Worm (Caenorhabditis elegans) whole organism, L4 larva: Measurements from ENCODE around the gene F26F4.5.

ENCODE experiments used
- D1046.2 ChIP-seq: fragments of 200-800 bp; sonication (Bioruptor generic); IDR thresholded peaks from 2 replicates; pipeline ENCODE4 v1.3.6; 2022; ENCODE audit warnings: missing genetic modification characterization, missing compliant biosample characterization
- F10B5.3 ChIP-seq: sonication (generic microtip); optimal IDR thresholded peaks from 2 replicates; lab custom pipeline; 2016; ENCODE audit warnings: mild to moderate bottlenecking, missing genetic modification characterization, missing compliant biosample characterization
- F37D6.2 ChIP-seq: sonication (generic microtip); optimal IDR thresholded peaks from 2 replicates; lab custom pipeline; 2016; ENCODE audit warnings: mild to moderate bottlenecking, missing genetic modification characterization, missing compliant biosample characterization
- F49E8.2 ChIP-seq: sonication (generic microtip); optimal IDR thresholded peaks from 2 replicates; lab custom pipeline; 2016; ENCODE audit warnings: missing compliant biosample characterization, mild to moderate bottlenecking, missing genetic modification characterization, borderline replicate concordance
- R02D3.7 ChIP-seq: fragments of 150-350 bp; sonication (generic microtip); optimal IDR thresholded peaks from 3 replicates; lab custom pipeline; 2014; ENCODE audit warnings: missing biosample characterization, missing genetic modification characterization
- Y48G9A.11 ChIP-seq: fragments of 200-800 bp; sonication (Bioruptor generic); IDR thresholded peaks from 2 replicates; pipeline ENCODE4 v1.3.6; 2022; ENCODE audit warnings: missing genetic modification reagents, missing genetic modification characterization, missing compliant biosample characterization
- Y75B8A.6 ChIP-seq: fragments of 200-800 bp; sonication (Bioruptor generic); IDR thresholded peaks from 2 replicates; pipeline ENCODE4 v1.3.6; 2022; ENCODE audit warnings: missing genetic modification reagents, missing genetic modification characterization, missing compliant biosample characterization
- aly-2 ChIP-seq: sonication (generic microtip); optimal IDR thresholded peaks from 2 replicates; lab custom pipeline; 2018; ENCODE audit warnings: missing biosample characterization, missing genetic modification characterization
- arid-1 ChIP-seq: fragments of 200-800 bp; sonication (Bioruptor generic); conservative IDR thresholded peaks from 2 replicates; pipeline ENCODE4 v1.3.6; 2022; ENCODE audit warnings: missing genetic modification reagents, missing genetic modification characterization, missing compliant biosample characterization
- ceh-28 ChIP-seq: fragments of 150-350 bp; optimal IDR thresholded peaks from 2 replicates; lab custom pipeline; 2014; ENCODE audit warnings: missing biosample characterization, missing genetic modification reagents, missing genetic modification characterization
- ceh-82 ChIP-seq: sonication (generic microtip); optimal IDR thresholded peaks from 2 replicates; lab custom pipeline; 2017; ENCODE audit warnings: missing biosample characterization, missing genetic modification characterization
- cey-2 ChIP-seq: sonication (generic microtip); optimal IDR thresholded peaks from 3 replicates; lab custom pipeline; 2017; ENCODE audit warnings: missing genetic modification characterization, mild to moderate bottlenecking, missing compliant biosample characterization, antibody characterized with exemption, borderline replicate concordance; ENCODE audit not compliant: insufficient read depth
- daf-8 ChIP-seq: fragments of 200-800 bp; sonication (Bioruptor generic); IDR thresholded peaks from 2 replicates; pipeline ENCODE4 v1.3.6; 2022; ENCODE audit warnings: missing genetic modification characterization, missing compliant biosample characterization
- gei-8 ChIP-seq: fragments of 200-800 bp; sonication (Bioruptor generic); optimal IDR thresholded peaks from 2 replicates; lab custom pipeline; 2018; ENCODE audit warnings: mild to moderate bottlenecking, missing genetic modification characterization, missing compliant biosample characterization
- hif-1 ChIP-seq, 2 experiments: sonication (generic microtip); optimal IDR thresholded peaks; 2 replicates each; lab custom pipeline; 2016 to 2017; ENCODE audit warnings: missing compliant biosample characterization in 2 of 2, missing genetic modification characterization in 2 of 2, missing genetic modification reagents in 2 of 2, missing genotype in 2 of 2, mild to moderate bottlenecking in 1 of 2
- hlh-11 ChIP-seq: fragments of 200-800 bp; sonication (Bioruptor generic); optimal IDR thresholded peaks from 2 replicates; lab custom pipeline; 2018; ENCODE audit warnings: mild to moderate bottlenecking, missing genetic modification characterization, missing compliant biosample characterization
- hlh-30 ChIP-seq: sonication (generic microtip); optimal IDR thresholded peaks from 2 replicates; lab custom pipeline; 2017; ENCODE audit warnings: antibody characterized with exemption, mild to moderate bottlenecking, missing genetic modification characterization, missing compliant biosample characterization; ENCODE audit not compliant: insufficient read depth
- lim-7 ChIP-seq: fragments of 200-800 bp; sonication (Bioruptor generic); IDR thresholded peaks from 2 replicates; pipeline ENCODE4 v1.3.6; 2022; ENCODE audit warnings: missing genetic modification characterization, missing compliant biosample characterization
- lin-1 ChIP-seq: fragments of 200-800 bp; sonication (Bioruptor generic); IDR thresholded peaks from 2 replicates; pipeline ENCODE4 v1.3.6; 2022; ENCODE audit warnings: missing genetic modification reagents, missing genetic modification characterization, missing compliant biosample characterization
- lin-15B ChIP-seq: fragments of 150-350 bp; sonication (generic microtip); optimal IDR thresholded peaks from 3 replicates; lab custom pipeline; 2014; ENCODE audit warnings: missing biosample characterization, missing genetic modification characterization
- madf-9 ChIP-seq: fragments of 200-800 bp; sonication (Bioruptor generic); conservative IDR thresholded peaks from 2 replicates; pipeline ENCODE4 v1.3.6; 2022; ENCODE audit warnings: missing genetic modification reagents, missing genetic modification characterization, missing compliant biosample characterization
- mdl-1 ChIP-seq, 2 experiments: fragments of 150-350 bp in 1 of 2; sonication (generic microtip) in 1 of 2; optimal IDR thresholded peaks; 2 replicates each; lab custom pipeline; 2014 to 2017; ENCODE audit warnings: missing biosample characterization in 2 of 2, missing genetic modification characterization in 2 of 2
- mdt-29 ChIP-seq: fragments of 200-800 bp; sonication (Bioruptor generic); IDR thresholded peaks from 2 replicates; pipeline ENCODE4 v1.3.6; 2022; ENCODE audit warnings: missing genetic modification reagents, missing genetic modification characterization, missing compliant biosample characterization
- mep-1 ChIP-seq: fragments of 150-350 bp; sonication (generic microtip); optimal IDR thresholded peaks from 3 replicates; lab custom pipeline; 2014; ENCODE audit warnings: missing biosample characterization, missing genetic modification characterization
- mes-2 ChIP-seq: sonication (generic microtip); optimal IDR thresholded peaks from 2 replicates; lab custom pipeline; 2016; ENCODE audit warnings: missing genotype, mild to moderate bottlenecking, missing genetic modification characterization, missing compliant biosample characterization; ENCODE audit not compliant: poor library complexity, severe bottlenecking
- nhr-102 ChIP-seq: sonication (generic microtip); optimal IDR thresholded peaks from 2 replicates; lab custom pipeline; 2016; ENCODE audit warnings: mild to moderate bottlenecking, missing genetic modification characterization, moderate library complexity, missing compliant biosample characterization
- nhr-28 ChIP-seq: fragments of 150-350 bp; optimal IDR thresholded peaks from 2 replicates; lab custom pipeline; 2014; ENCODE audit warnings: missing biosample characterization, missing genetic modification characterization
- php-3 ChIP-seq: fragments of 200-800 bp; sonication (Bioruptor generic); IDR thresholded peaks from 2 replicates; pipeline ENCODE4 v1.3.6; 2022; ENCODE audit warnings: missing genetic modification reagents, missing genetic modification characterization, missing compliant biosample characterization
- pqm-1 ChIP-seq: sonication (generic microtip); optimal IDR thresholded peaks from 2 replicates; lab custom pipeline; 2017; ENCODE audit warnings: missing biosample characterization, missing genetic modification characterization
- snpc-1.2 ChIP-seq: fragments of 200-800 bp; sonication (Bioruptor generic); IDR thresholded peaks from 2 replicates; pipeline ENCODE4 v1.3.6; 2022; ENCODE audit warnings: missing genetic modification reagents, missing genetic modification characterization, missing compliant biosample characterization
- snpc-4 ChIP-seq: fragments of 150-350 bp; optimal IDR thresholded peaks from 2 replicates; lab custom pipeline; 2014; ENCODE audit warnings: missing biosample characterization, missing genetic modification characterization
- tra-1 ChIP-seq: fragments of 200-800 bp; sonication (Bioruptor generic); IDR thresholded peaks from 2 replicates; pipeline ENCODE4 v1.3.6; 2022; ENCODE audit warnings: missing genetic modification reagents, missing genetic modification characterization, missing compliant biosample characterization
- unc-130 ChIP-seq: sonication (generic microtip); optimal IDR thresholded peaks from 2 replicates; lab custom pipeline; 2016; ENCODE audit warnings: missing genetic modification reagents, missing genetic modification characterization, missing compliant biosample characterization
- unc-62 ChIP-seq, 3 experiments: fragments of 150-350 bp in 1 of 3; sonication (generic microtip); optimal IDR thresholded peaks in 2 of 3; peaks in 1 of 3; 1 replicate in 1 of 3; 2 replicates in 2 of 3; lab custom pipeline; 2014 to 2017; ENCODE audit warnings: missing biosample characterization in 3 of 3, missing genetic modification characterization in 3 of 3, missing genetic modification reagents in 3 of 3, missing genotype in 1 of 3
- zag-1 ChIP-seq: fragments of 150-350 bp; optimal IDR thresholded peaks from 2 replicates; lab custom pipeline; 2014; ENCODE audit warnings: missing biosample characterization, missing genetic modification characterization
- zfp-3 ChIP-seq: fragments of 200-800 bp; sonication (Bioruptor generic); conservative IDR thresholded peaks from 2 replicates; pipeline ENCODE4 v1.3.6; 2022; ENCODE audit warnings: missing genetic modification reagents, missing genetic modification characterization, missing compliant biosample characterization
- zip-11 ChIP-seq: fragments of 200-800 bp; sonication (Bioruptor generic); IDR thresholded peaks from 2 replicates; pipeline ENCODE4 v1.3.6; 2022; ENCODE audit warnings: missing genetic modification characterization, missing compliant biosample characterization
- ztf-11 ChIP-seq: fragments of 150-350 bp; optimal IDR thresholded peaks from 2 replicates; lab custom pipeline; 2014; ENCODE audit warnings: missing biosample characterization, missing genetic modification characterization

Gene F26F4.5

ce11 chrIII:4863127-4863526 is 27.9 kb downstream of the F26F4.5 start, which contains the start of gene coq-8:
TSS of gene coq-8 (plus strand) at chrIII:4863427.
- TF ChIP-seq F49E8.2 (tag; lab: Kevin White, UChicago): no peak
- TF ChIP-seq madf-9 (GFP tag; lab: Robert Waterston, UW): no peak
- TF ChIP-seq hlh-11 (tag; lab: Kevin White, UChicago): no peak
- TF ChIP-seq lim-7 (GFP tag; lab: Robert Waterston, UW): no peak
- no peak for TF ChIP-seq Y75B8A.6 (GFP tag; lab: Robert Waterston, UW)
- TF ChIP-seq mdt-29 (GFP tag; lab: Robert Waterston, UW): no peak
- no peak for TF ChIP-seq ceh-28
- TF ChIP-seq gei-8 (GFP tag; lab: Kevin White, UChicago): no peak
- no peak for TF ChIP-seq unc-62 (GFP tag; optimal IDR thresholded peaks at IDR 0.05 in 1 of 2; lab: Kevin White, UChicago)
- TF ChIP-seq unc-62 (tag; optimal IDR thresholded peaks at IDR 0.05; lab: Kevin White, UChicago): no peak

- no peak for TF ChIP-seq daf-8 (GFP tag; lab: Robert Waterston, UW)
- no peak for TF ChIP-seq mdl-1 (tag; optimal IDR thresholded peaks at IDR 0.05; lab: Kevin White, UChicago)
- TF ChIP-seq F37D6.2: no peak
- TF ChIP-seq zfp-3 (GFP tag; lab: Robert Waterston, UW): no peak
- TF ChIP-seq ceh-82 (tag; lab: Kevin White, UChicago): no peak
- TF ChIP-seq ztf-11 (tag; lab: Kevin White, UChicago): no peak
- TF ChIP-seq lin-15B (tag; lab: Kevin White, UChicago): no peak
- peak; percentile 50 for TF ChIP-seq unc-130 (GFP tag; lab: Kevin White, UChicago)
- TF ChIP-seq hif-1 (tag; optimal IDR thresholded peaks at IDR 0.05; lab: Kevin White, UChicago): peak in 1 of 2 experiments; percentile 50
- TF ChIP-seq zip-11 (GFP tag; lab: Robert Waterston, UW): no peak
- TF ChIP-seq mes-2 (tag; lab: Kevin White, UChicago): peak; percentile 55
- TF ChIP-seq nhr-28 (tag; lab: Kevin White, UChicago): no peak
- TF ChIP-seq Y75B8A.6 (GFP tag; lab: Robert Waterston, UW): no peak
Measured at ce11 chrIII:4861744-4862401, 29.2 kb downstream of the F26F4.5 start, which contains the start of the genes C35D10.10 and C35D10.5. TSS of gene C35D10.10 (minus strand) at chrIII:4861794. TSS of gene C35D10.5 (plus strand) at chrIII:4862351.

ce11 chrIII:4859039-4859438 is 32.0 kb downstream of the F26F4.5 start, which contains the start of gene C35D10.6:
TSS of gene C35D10.6 (plus strand) at chrIII:4859339.
- no peak for TF ChIP-seq pqm-1
- TF ChIP-seq cey-2 (tag; lab: Kevin White, UChicago): no peak
- no peak for TF ChIP-seq nhr-102 (tag; lab: Kevin White, UChicago)
- no peak for TF ChIP-seq tra-1 (GFP tag; lab: Robert Waterston, UW)
- no peak for TF ChIP-seq D1046.2 (GFP tag; lab: Robert Waterston, UW)
- no peak for TF ChIP-seq lin-1
- TF ChIP-seq zag-1 (tag; lab: Kevin White, UChicago): no peak
- TF ChIP-seq R02D3.7 (tag; lab: Kevin White, UChicago): no peak
- no peak for TF ChIP-seq snpc-4
- TF ChIP-seq php-3 (GFP tag; lab: Robert Waterston, UW): no peak
- TF ChIP-seq ceh-82 (tag; lab: Kevin White, UChicago): no peak
- TF ChIP-seq aly-2 (tag; lab: Kevin White, UChicago): no peak
- TF ChIP-seq daf-8 (GFP tag; lab: Robert Waterston, UW): no peak
- no peak for TF ChIP-seq Y48G9A.11 (GFP tag; lab: Robert Waterston, UW)
- no peak for TF ChIP-seq F10B5.3 (tag; lab: Kevin White, UChicago)
- TF ChIP-seq hlh-30: no peak
- no peak for TF ChIP-seq snpc-1.2 (GFP tag; lab: Robert Waterston, UW)
- TF ChIP-seq mep-1 (tag; lab: Kevin White, UChicago): no peak
- TF ChIP-seq arid-1 (GFP tag; lab: Robert Waterston, UW): no peak
